Fruit fly (Drosophila melanogaster): ENCODE measurements around the gene CG13857.

Gene CG13857

DNA sequence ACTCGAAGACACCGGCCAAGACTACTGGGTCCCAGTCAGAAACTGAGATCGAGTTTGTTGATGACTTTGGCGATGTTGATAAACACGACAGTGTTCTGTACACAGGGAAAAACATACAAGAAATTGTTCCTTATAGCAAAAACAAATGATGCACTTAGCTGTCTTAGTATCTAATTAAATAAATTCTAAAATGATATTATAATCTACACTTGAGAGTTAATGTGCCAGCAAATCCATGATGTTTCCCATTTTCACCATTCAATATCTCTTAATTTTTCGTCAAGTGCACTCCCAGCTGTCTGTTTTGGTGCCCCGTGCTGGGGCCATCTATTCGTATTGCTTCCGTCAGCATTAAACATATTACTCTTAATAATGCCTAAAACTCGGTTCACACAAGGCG, 6.3 kb upstream of the CG13857 start (continued):
- TF ChIP-seq Stat92E (GFP tag; optimal IDR thresholded peaks at IDR 0.05) (no peak), fd96Cb (tag; optimal IDR thresholded peaks at IDR 0.05) (peak; percentile 18), CG4404 (GFP tag; IDR thresholded peaks at IDR 0.05) (no peak), Dip3 (GFP tag; optimal IDR thresholded peaks at IDR 0.05) (no peak), CG18011 (GFP tag; optimal IDR thresholded peaks at IDR 0.05) (no peak), CG2202 (tag; optimal IDR thresholded peaks at IDR 0.05) (no peak), CG12071 (GFP tag; optimal IDR thresholded peaks at IDR 0.05) (no peak), CG6765 (GFP tag; optimal IDR thresholded peaks at IDR 0.05) (no peak), Sry-β (GFP tag; optimal IDR thresholded peaks at IDR 0.05) (no peak), CG1233 (GFP tag; optimal IDR thresholded peaks at IDR 0.05) (no peak), Doc3 (GFP tag; IDR thresholded peaks at IDR 0.05; ENCODE audit: partially characterized antibody) (no peak), CG4282 (GFP tag; optimal IDR thresholded peaks at IDR 0.05) (no peak), CG15696 (tag; optimal IDR thresholded peaks at IDR 0.05) (no peak), bbx (GFP tag; IDR thresholded peaks at IDR 0.05; ENCODE audit: partially characterized antibody) (no peak), Hr51 (GFP tag; optimal IDR thresholded peaks at IDR 0.05) (no peak), CG17186 (GFP tag; optimal IDR thresholded peaks at IDR 0.05) (no peak), CG33213 (GFP tag; optimal IDR thresholded peaks at IDR 0.05) (no peak), unpg (GFP tag; optimal IDR thresholded peaks at IDR 0.05) (no peak), oc (tag; optimal IDR thresholded peaks at IDR 0.05) (no peak), Max (GFP tag; optimal IDR thresholded peaks at IDR 0.05) (no peak), CG10543 (GFP tag; optimal IDR thresholded peaks at IDR 0.05) (no peak), CG1832 (GFP tag; optimal IDR thresholded peaks at IDR 0.05) (no peak), Lhr (GFP tag; optimal IDR thresholded peaks at IDR 0.05) (no peak), CG12155 (GFP tag; optimal IDR thresholded peaks at IDR 0.05) (no peak), jing (GFP tag; optimal IDR thresholded peaks at IDR 0.05) (no peak), GATAe (GFP tag; conservative IDR thresholded peaks at IDR 0.05) (no peak), BEAF-32 (GFP tag; optimal IDR thresholded peaks at IDR 0.05) (no peak), NC2β (GFP tag; optimal IDR thresholded peaks at IDR 0.05) (no peak), tin (GFP tag; optimal IDR thresholded peaks at IDR 0.05) (peak; percentile 3), nom (GFP tag; optimal IDR thresholded peaks at IDR 0.05) (no peak), E2f1 (GFP tag; IDR thresholded peaks at IDR 0.05) (peak; percentile 41; the same call in 1 of the 2 replicates), CG32532 (GFP tag; IDR thresholded peaks at IDR 0.05) (peak; percentile 75), CG9215 (GFP tag; IDR thresholded peaks at IDR 0.05) (peak; percentile 26; the same call in 1 of the 2 replicates), seq (GFP tag; IDR thresholded peaks at IDR 0.05) (no peak), CG2120 (GFP tag; optimal IDR thresholded peaks at IDR 0.05) (peak; percentile 61), Taf1 (GFP tag; IDR thresholded peaks at IDR 0.05) (peak; percentile 55), Aef1 (GFP tag; IDR thresholded peaks at IDR 0.05) (peak; percentile 35; the same call in 1 of the 3 replicates), schlank (tag; optimal IDR thresholded peaks at IDR 0.05) (no peak), rib (GFP tag; IDR thresholded peaks at IDR 0.05) (no peak), twi (tag; optimal IDR thresholded peaks at IDR 0.05) (no peak), CG17568 (GFP tag; optimal IDR thresholded peaks at IDR 0.05) (no peak), disco-r (GFP tag; optimal IDR thresholded peaks at IDR 0.05) (no peak), CG14710 (tag; optimal IDR thresholded peaks at IDR 0.05) (no peak), CG15601 (tag; optimal IDR thresholded peaks at IDR 0.05) (no peak), ranshi (GFP tag; IDR thresholded peaks at IDR 0.05) (peak; percentile 54; the same call in 1 of the 2 replicates), D19A (tag; optimal IDR thresholded peaks at IDR 0.05) (no peak), CG11398 (GFP tag; optimal IDR thresholded peaks at IDR 0.05) (no peak), ewg (GFP tag; optimal IDR thresholded peaks at IDR 0.05) (no peak), inv (GFP tag; IDR thresholded peaks at IDR 0.05; ENCODE audit: partially characterized antibody) (no peak), dysf (GFP tag; IDR thresholded peaks at IDR 0.05) (peak; percentile 83)
